Fruit fly (Drosophila melanogaster): ENCODE measurements around the gene Gr93b.

The Gr93b gene

DNA sequence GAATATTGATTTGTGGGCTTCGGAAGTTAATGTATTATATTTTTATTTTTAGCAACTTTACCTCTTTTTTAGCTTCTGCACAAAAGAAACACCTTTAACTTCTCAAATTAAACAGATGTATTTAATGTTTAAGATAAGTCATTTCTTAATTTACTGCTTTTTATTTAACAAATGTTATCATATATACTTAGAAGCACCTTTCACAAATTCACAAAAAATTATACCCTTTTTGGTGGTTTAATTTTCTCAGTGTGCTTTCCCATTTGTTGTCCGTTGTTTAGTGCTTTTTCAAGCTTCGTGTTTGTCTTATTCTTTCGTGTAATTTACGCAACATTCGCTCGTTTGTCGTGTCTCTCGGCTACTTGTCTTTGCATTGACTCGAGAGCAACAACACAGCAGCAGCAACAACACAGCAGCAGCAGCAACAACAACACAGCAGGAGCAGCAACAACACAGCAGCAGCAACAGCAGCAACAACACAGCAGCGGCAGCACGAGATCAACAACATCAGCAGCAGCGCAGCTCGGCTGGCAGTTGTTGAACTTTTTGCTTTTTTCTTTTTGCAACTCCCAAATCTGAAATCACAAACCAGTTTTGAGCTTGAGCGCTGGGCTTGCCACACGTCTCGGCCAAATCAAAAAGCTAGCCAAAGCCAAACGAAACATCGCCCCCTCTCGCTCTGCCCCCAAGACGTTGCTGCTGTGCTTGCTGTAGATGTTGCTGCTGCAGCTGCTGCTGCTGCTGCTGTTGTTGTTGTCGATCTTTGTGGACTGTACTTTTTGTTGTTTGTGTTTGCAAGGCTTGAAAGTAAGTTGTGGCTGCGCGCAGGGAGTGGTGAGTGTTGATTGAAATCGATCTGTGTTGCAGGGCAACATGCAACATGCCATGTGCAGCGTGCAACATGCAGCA, 6.2 kb downstream of the Gr93b start (continued):
- TF ChIP-seq CG15479 (GFP tag; optimal IDR thresholded peaks at IDR 0.05), result no peak
- peak; percentile 27 for TF ChIP-seq nau (GFP tag; optimal IDR thresholded peaks at IDR 0.05)
- no peak for TF ChIP-seq CG16815 (GFP tag; optimal IDR thresholded peaks at IDR 0.05)
- TF ChIP-seq CG6813 (GFP tag; optimal IDR thresholded peaks at IDR 0.05), result no peak
- TF ChIP-seq grau (tag; optimal IDR thresholded peaks at IDR 0.05), result no peak
- no peak for TF ChIP-seq TFAM (GFP tag; optimal IDR thresholded peaks at IDR 0.05)
- TF ChIP-seq CG12391 (tag; optimal IDR thresholded peaks at IDR 0.05), result no peak
- TF ChIP-seq Hr39 (optimal IDR thresholded peaks at IDR 0.05), result no peak
- no peak for TF ChIP-seq CG15601 (tag; optimal IDR thresholded peaks at IDR 0.05)
- no peak for TF ChIP-seq Hr78 (GFP tag; optimal IDR thresholded peaks at IDR 0.05)
- peak; percentile 10 for TF ChIP-seq Fer3 (tag; optimal IDR thresholded peaks at IDR 0.05)
- TF ChIP-seq Dek (tag; optimal IDR thresholded peaks at IDR 0.05), result no peak
- TF ChIP-seq CG18599 (GFP tag; optimal IDR thresholded peaks at IDR 0.05), result peak; percentile 57
- peak; percentile 58 for TF ChIP-seq Asciz (GFP tag; optimal IDR thresholded peaks at IDR 0.05)
- TF ChIP-seq Dad (GFP tag; optimal IDR thresholded peaks at IDR 0.05), result no peak
- peak; percentile 5; the same call in 1 of the 3 replicates for TF ChIP-seq dysf (GFP tag; IDR thresholded peaks at IDR 0.05)
- TF ChIP-seq Hr3 (GFP tag; optimal IDR thresholded peaks at IDR 0.05), result no peak
- no peak for TF ChIP-seq CG17912 (GFP tag; optimal IDR thresholded peaks at IDR 0.05)
- no peak for TF ChIP-seq CG13775 (GFP tag; optimal IDR thresholded peaks at IDR 0.05)
- TF ChIP-seq CG1792 (GFP tag; optimal IDR thresholded peaks at IDR 0.05), result no peak
- no peak for TF ChIP-seq schlank (tag; optimal IDR thresholded peaks at IDR 0.05)
- no peak for TF ChIP-seq Hsf (GFP tag; optimal IDR thresholded peaks at IDR 0.05)
- no peak for TF ChIP-seq B-H2 (GFP tag; optimal IDR thresholded peaks at IDR 0.05)
- TF ChIP-seq Aef1 (GFP tag; IDR thresholded peaks at IDR 0.05), result peak; percentile 58; the same call in 2 of the 3 replicates
- no peak for TF ChIP-seq HmgZ (tag; optimal IDR thresholded peaks at IDR 0.05)
- no peak for TF ChIP-seq zfh2 (GFP tag; optimal IDR thresholded peaks at IDR 0.05)
- no peak for TF ChIP-seq Trl (optimal IDR thresholded peaks at IDR 0.05)
- no peak for TF ChIP-seq Trl (GFP tag; optimal IDR thresholded peaks at IDR 0.05)
- TF ChIP-seq NC2α (GFP tag; optimal IDR thresholded peaks at IDR 0.05), result no peak
- peak; percentile 31 for TF ChIP-seq CG12104 (GFP tag; optimal IDR thresholded peaks at IDR 0.05)
- TF ChIP-seq cas (GFP tag; IDR thresholded peaks at IDR 0.05), result no peak
- TF ChIP-seq hth (optimal IDR thresholded peaks at IDR 0.05), result no peak
- no peak for TF ChIP-seq trh (GFP tag; optimal IDR thresholded peaks at IDR 0.05)
- TF ChIP-seq luna (GFP tag; optimal IDR thresholded peaks at IDR 0.05), result no peak
- TF ChIP-seq lmd (GFP tag; IDR thresholded peaks at IDR 0.05), result no peak
- peak; percentile 34 for TF ChIP-seq CG2712 (tag; optimal IDR thresholded peaks at IDR 0.05)
- peak; percentile 56 for TF ChIP-seq Adf1 (GFP tag; IDR thresholded peaks at IDR 0.05)
- no peak for TF ChIP-seq Bdp1 (GFP tag; optimal IDR thresholded peaks at IDR 0.05)
- no peak for TF ChIP-seq BEAF-32 (GFP tag; optimal IDR thresholded peaks at IDR 0.05)
- no peak for TF ChIP-seq Lim3 (GFP tag; IDR thresholded peaks at IDR 0.05)
- no peak for TF ChIP-seq nom (GFP tag; optimal IDR thresholded peaks at IDR 0.05)
- no peak for TF ChIP-seq CG17361 (GFP tag; IDR thresholded peaks at IDR 0.05)
- no peak for TF ChIP-seq aop (GFP tag; IDR thresholded peaks at IDR 0.05)
- TF ChIP-seq CG31441 (GFP tag; IDR thresholded peaks at IDR 0.05), result peak; percentile 63
- TF ChIP-seq CG42726 (GFP tag; IDR thresholded peaks at IDR 0.05; ENCODE audit: partially characterized antibody), result no peak
- TF ChIP-seq PHDP (tag; optimal IDR thresholded peaks at IDR 0.05), result no peak
- no peak for TF ChIP-seq CG4854 (GFP tag; optimal IDR thresholded peaks at IDR 0.05)
- no peak for TF ChIP-seq CG15269 (tag; optimal IDR thresholded peaks at IDR 0.05)
- no peak for TF ChIP-seq Ets97D (GFP tag; optimal IDR thresholded peaks at IDR 0.05)
- peak; percentile 24 for TF ChIP-seq CG4820 (GFP tag; optimal IDR thresholded peaks at IDR 0.05)
